Worm (Caenorhabditis elegans) whole organism, young adult: Measurements from ENCODE around the gene Y7A5A.24.

Source experiments
- F49E8.2 ChIP-seq: sonication (generic microtip); optimal IDR thresholded peaks from 3 replicates; lab custom pipeline; 2017; ENCODE audit warnings: missing genetic modification characterization, mild to moderate bottlenecking, missing compliant biosample characterization, antibody characterized with exemption, moderate library complexity; ENCODE audit not compliant: insufficient read depth
- F57C9.4 ChIP-seq: sonication (generic microtip); optimal IDR thresholded peaks from 2 replicates; lab custom pipeline; 2017; ENCODE audit warnings: mild to moderate bottlenecking, missing genetic modification characterization, missing compliant biosample characterization
- ama-1 ChIP-seq, 3 experiments: fragments of 150-350 bp in 1 of 3; sonication (generic microtip) in 2 of 3; optimal IDR thresholded peaks; 2 replicates each; lab custom pipeline; 2014 to 2018; ENCODE audit warnings: missing biosample characterization in 2 of 3, missing genetic modification characterization in 2 of 3, missing genetic modification reagents in 2 of 3
- efl-1 ChIP-seq: fragments of 150-350 bp; optimal IDR thresholded peaks from 2 replicates; lab custom pipeline; 2014; ENCODE audit warnings: missing biosample characterization, missing genetic modification reagents, missing genetic modification characterization
- nfya-1 ChIP-seq: sonication (generic microtip); optimal IDR thresholded peaks from 2 replicates; lab custom pipeline; 2017; ENCODE audit warnings: antibody characterized with exemption, missing compliant biosample characterization, missing genetic modification characterization, borderline replicate concordance; ENCODE audit not compliant: insufficient read depth
- pha-4 ChIP-seq: fragments of 150-350 bp; sonication (generic microtip); optimal IDR thresholded peaks from 2 replicates; lab custom pipeline; 2014; ENCODE audit warnings: missing biosample characterization, missing genetic modification reagents, missing genetic modification characterization
- unc-62 ChIP-seq: fragments of 150-350 bp; optimal IDR thresholded peaks from 2 replicates; lab custom pipeline; 2014; ENCODE audit warnings: missing biosample characterization, missing genetic modification reagents, missing genetic modification characterization
- ztf-22 ChIP-seq: fragments of 200-800 bp; sonication (Bioruptor generic); optimal IDR thresholded peaks from 2 replicates; lab custom pipeline; 2018; ENCODE audit warnings: mild to moderate bottlenecking, missing genetic modification characterization, moderate library complexity, missing compliant biosample characterization

DNA sequence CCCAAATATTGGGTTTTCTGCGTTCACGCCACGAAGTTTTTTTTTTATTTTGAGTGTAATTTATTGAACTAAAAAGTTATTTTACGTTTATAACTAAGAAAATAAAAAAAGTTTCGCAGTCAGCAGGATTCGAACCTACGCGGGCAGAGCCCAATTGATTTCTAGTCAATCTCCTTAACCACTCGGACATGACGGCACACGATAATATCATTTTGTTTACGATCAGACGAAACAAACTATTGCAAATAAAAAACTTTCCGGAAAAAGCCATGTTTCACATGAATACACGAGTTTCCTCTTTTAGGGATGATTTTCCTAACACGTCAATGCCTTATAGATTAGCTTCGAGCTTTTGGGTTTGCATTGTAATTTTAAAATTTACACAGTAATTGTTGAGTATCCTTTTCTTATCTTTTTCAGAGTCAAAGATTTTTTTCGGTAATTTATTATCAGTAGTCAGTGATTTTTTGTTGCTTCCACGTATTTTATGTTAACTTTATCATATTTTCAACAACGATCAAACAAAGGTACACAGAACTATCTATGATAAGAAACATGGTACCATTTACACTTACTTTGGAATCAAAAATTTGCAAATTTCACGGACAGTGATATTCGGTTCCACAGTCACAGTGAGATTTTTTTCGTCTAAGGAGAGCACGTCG is 11.9 kb downstream of the Y7A5A.24 start:
- TF ChIP-seq ama-1 (optimal IDR thresholded peaks at IDR 0.05; lab: Kevin White, UChicago), result no peak
- no peak for TF ChIP-seq ama-1 (GFP tag; optimal IDR thresholded peaks at IDR 0.05; lab: Kevin White, UChicago)
- no peak for TF ChIP-seq F57C9.4 (tag; lab: Kevin White, UChicago)
- TF ChIP-seq ztf-22 (GFP tag; lab: Kevin White, UChicago), result no peak
- no peak for TF ChIP-seq pha-4 (tag; lab: Kevin White, UChicago)
- no peak for TF ChIP-seq nfya-1
- TF ChIP-seq efl-1 (GFP tag; lab: Kevin White, UChicago), result no peak
- no peak for TF ChIP-seq unc-62 (GFP tag; lab: Kevin White, UChicago)
- TF ChIP-seq F49E8.2 (tag; lab: Kevin White, UChicago), result no peak
